Fruit fly (Drosophila melanogaster): ENCODE measurements around the gene Gr22e.

Gene Gr22e

DNA sequence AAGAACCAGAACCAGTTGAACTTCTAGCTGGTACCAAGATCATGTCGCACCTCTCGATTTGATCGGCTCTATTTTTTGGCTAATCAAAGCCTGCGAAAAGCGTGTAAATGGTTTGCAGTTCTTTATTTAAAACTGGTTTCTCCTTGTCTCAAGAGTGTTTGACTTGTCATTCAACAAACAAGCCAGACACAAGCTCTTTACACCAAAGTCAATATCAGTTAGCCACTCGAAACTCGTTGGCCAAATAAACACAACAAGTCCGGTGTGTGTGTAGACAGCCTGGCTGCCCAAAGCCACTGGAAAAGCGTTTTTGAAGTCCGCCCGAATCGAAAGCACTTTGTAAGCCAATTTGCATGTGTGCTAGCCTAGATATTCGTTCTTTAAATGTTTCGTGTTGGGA, 43.8 kb upstream of the Gr22e start (continued):
- TF ChIP-seq cwo (GFP tag; optimal IDR thresholded peaks at IDR 0.05): no peak
- no peak for TF ChIP-seq NFAT (GFP tag; IDR thresholded peaks at IDR 0.05)
- TF ChIP-seq CG12744 (GFP tag; optimal IDR thresholded peaks at IDR 0.05): no peak
- no peak for TF ChIP-seq Bteb2 (GFP tag; optimal IDR thresholded peaks at IDR 0.05)
- TF ChIP-seq CG10959 (GFP tag; IDR thresholded peaks at IDR 0.05): no peak
- no peak for TF ChIP-seq HmgD (GFP tag; optimal IDR thresholded peaks at IDR 0.05)
- no peak for TF ChIP-seq CG15696 (tag; optimal IDR thresholded peaks at IDR 0.05)
- 0 out of 2 replicates have a peak, but pooled peaks have one; percentile 35 for TF ChIP-seq CG32767 (GFP tag; IDR thresholded peaks at IDR 0.05)
- TF ChIP-seq Xbp1 (GFP tag; optimal IDR thresholded peaks at IDR 0.05): no peak
- TF ChIP-seq HLH4C (GFP tag; IDR thresholded peaks at IDR 0.05; ENCODE audit: partially characterized antibody): no peak
- no peak for TF ChIP-seq CG1647 (GFP tag; optimal IDR thresholded peaks at IDR 0.05)
- TF ChIP-seq Lpt (GFP tag; optimal IDR thresholded peaks at IDR 0.05): no peak
- TF ChIP-seq CG42726 (GFP tag; IDR thresholded peaks at IDR 0.05; ENCODE audit: partially characterized antibody): no peak
- TF ChIP-seq lab (GFP tag; optimal IDR thresholded peaks at IDR 0.05): peak; percentile 62
- TF ChIP-seq sim (GFP tag; IDR thresholded peaks at IDR 0.05): no peak
- TF ChIP-seq abd-A (tag; optimal IDR thresholded peaks at IDR 0.05): no peak
- TF ChIP-seq CG4424 (GFP tag; optimal IDR thresholded peaks at IDR 0.05): no peak
- no peak for TF ChIP-seq CG7928 (GFP tag; optimal IDR thresholded peaks at IDR 0.05)
- TF ChIP-seq CG7556 (GFP tag; optimal IDR thresholded peaks at IDR 0.05): no peak
- TF ChIP-seq CG31224 (GFP tag; IDR thresholded peaks at IDR 0.05): no peak
- no peak for TF ChIP-seq CoRest (tag; optimal IDR thresholded peaks at IDR 0.05)
- TF ChIP-seq Spps (tag; optimal IDR thresholded peaks at IDR 0.05): no peak
- TF ChIP-seq CG2116 (GFP tag; optimal IDR thresholded peaks at IDR 0.05): no peak
- TF ChIP-seq CG4730 (GFP tag; IDR thresholded peaks at IDR 0.05): no peak
- TF ChIP-seq CG30431 (GFP tag; optimal IDR thresholded peaks at IDR 0.05): no peak
- no peak for TF ChIP-seq Nf-YA (GFP tag; IDR thresholded peaks at IDR 0.05)
- no peak for TF ChIP-seq aop (GFP tag; IDR thresholded peaks at IDR 0.05)
- peak; percentile 39 for TF ChIP-seq kni (GFP tag; optimal IDR thresholded peaks at IDR 0.05)
- TF ChIP-seq bsh (GFP tag; optimal IDR thresholded peaks at IDR 0.05): peak in 1 of 2 experiments; percentile 4
- no peak for TF ChIP-seq NfI (GFP tag; optimal IDR thresholded peaks at IDR 0.05)
- TF ChIP-seq CG2202 (tag; optimal IDR thresholded peaks at IDR 0.05): no peak
- peak; percentile 46; the same call in 1 of the 2 replicates for TF ChIP-seq seq (GFP tag; IDR thresholded peaks at IDR 0.05)
- TF ChIP-seq emc (GFP tag; optimal IDR thresholded peaks at IDR 0.05): no peak
- no peak for TF ChIP-seq CG18764 (GFP tag; optimal IDR thresholded peaks at IDR 0.05)
- peak; percentile 78 for TF ChIP-seq Med (GFP tag)
- no peak for TF ChIP-seq CG3995 (GFP tag; optimal IDR thresholded peaks at IDR 0.05)
- TF ChIP-seq CG18476 (GFP tag; optimal IDR thresholded peaks at IDR 0.05): no peak
- no peak for TF ChIP-seq schlank (tag; optimal IDR thresholded peaks at IDR 0.05)
- no peak for TF ChIP-seq insv (GFP tag; optimal IDR thresholded peaks at IDR 0.05)
- peak; percentile 46; the same call in 1 of the 2 replicates for TF ChIP-seq sob (GFP tag; IDR thresholded peaks at IDR 0.05)
- TF ChIP-seq toy (GFP tag; IDR thresholded peaks at IDR 0.05): no peak
- TF ChIP-seq CG7357 (GFP tag; IDR thresholded peaks at IDR 0.05): no peak
- no peak for TF ChIP-seq bcd (GFP tag; optimal IDR thresholded peaks at IDR 0.05)
- no peak for TF ChIP-seq exex (tag; optimal IDR thresholded peaks at IDR 0.05)
- TF ChIP-seq Drgx (GFP tag; IDR thresholded peaks at IDR 0.05): no peak
- no peak for TF ChIP-seq gsb-n (tag; optimal IDR thresholded peaks at IDR 0.05)
- no peak for TF ChIP-seq crp (GFP tag; optimal IDR thresholded peaks at IDR 0.05)
- TF ChIP-seq ac (GFP tag; optimal IDR thresholded peaks at IDR 0.05): no peak
- no peak for TF ChIP-seq CG34224 (GFP tag; IDR thresholded peaks at IDR 0.05; ENCODE audit: partially characterized antibody)
- no peak for TF ChIP-seq Gsc (GFP tag; IDR thresholded peaks at IDR 0.05)
- no peak for TF ChIP-seq lov (optimal IDR thresholded peaks at IDR 0.05)
- TF ChIP-seq lov (GFP tag; IDR thresholded peaks at IDR 0.05): no peak

Measured in whole organism, embryonic.